Fruit fly (Drosophila melanogaster): Measurements from ENCODE around the gene CG5687.

Gene CG5687

dm6 chr3L:1884652-1885051, 54.3 kb downstream of the CG5687 start, which contains the start of gene Aprt (continued):
- TF ChIP-seq CG31627 (GFP tag; optimal IDR thresholded peaks at IDR 0.05) (no peak), dsx (GFP tag; optimal IDR thresholded peaks at IDR 0.05; ENCODE audit: poor library complexity, severe bottlenecking) (peak; percentile 4)

Data from whole organism, prepupa.